Fruit fly (Drosophila melanogaster) whole organism, prepupa: ENCODE data around the gene stai.

Source experiments
- Blimp-1 ChIP-seq: fragments of 200-800 bp; sonication (Bioruptor generic); optimal IDR thresholded peaks from 3 replicates; lab custom pipeline; 2017; ENCODE audit warnings: missing biosample characterization, missing genetic modification characterization, mild to moderate bottlenecking, moderate library complexity, missing genetic modification reagents
- CG10631 ChIP-seq: fragments of 200-800 bp; sonication (Bioruptor generic); optimal IDR thresholded peaks from 2 replicates; lab custom pipeline; 2016; ENCODE audit warnings: missing biosample characterization, missing genetic modification characterization
- CG1621 ChIP-seq: fragments of 200-800 bp; sonication (Bioruptor generic); optimal IDR thresholded peaks from 3 replicates; lab custom pipeline; 2018; ENCODE audit warnings: missing biosample characterization, mild to moderate bottlenecking, missing genetic modification characterization
- CG16779 ChIP-seq: fragments of 200-800 bp; sonication (Bioruptor generic); optimal IDR thresholded peaks from 3 replicates; lab custom pipeline; 2017; ENCODE audit warnings: missing biosample characterization, mild to moderate bottlenecking, missing genetic modification characterization
- CG3032 ChIP-seq: fragments of 200-800 bp; optimal IDR thresholded peaks from 2 replicates; lab custom pipeline; 2019; ENCODE audit warnings: missing biosample characterization, mild to moderate bottlenecking, missing genetic modification characterization, moderate library complexity
- CG31627 ChIP-seq: fragments of 200-800 bp; sonication (Bioruptor generic); optimal IDR thresholded peaks from 3 replicates; lab custom pipeline; 2016; ENCODE audit warnings: missing biosample characterization, missing genetic modification characterization
- CG34406 ChIP-seq: fragments of 200-800 bp; sonication (Bioruptor generic); optimal IDR thresholded peaks from 3 replicates; lab custom pipeline; 2016; ENCODE audit warnings: missing biosample characterization, missing genetic modification characterization
- CG3919 ChIP-seq: fragments of 200-800 bp; sonication (Bioruptor generic); optimal IDR thresholded peaks from 3 replicates; lab custom pipeline; 2016; ENCODE audit warnings: missing biosample characterization, missing genetic modification characterization
- CG6163 ChIP-seq: fragments of 200-800 bp; sonication (Bioruptor generic); IDR thresholded peaks from 3 replicates; pipeline ENCODE4 v1.3.6; 2022; ENCODE audit warnings: missing biosample characterization, missing genetic modification characterization
- CG6276 ChIP-seq: fragments of 200-800 bp; sonication (Bioruptor generic); optimal IDR thresholded peaks from 2 replicates; lab custom pipeline; 2017; ENCODE audit warnings: missing biosample characterization, mild to moderate bottlenecking, missing genetic modification characterization
- CG6792 ChIP-seq: fragments of 200-800 bp; sonication (Bioruptor generic); optimal IDR thresholded peaks from 3 replicates; lab custom pipeline; 2016; ENCODE audit warnings: missing biosample characterization, missing genetic modification characterization
- CG6808 ChIP-seq: fragments of 200-800 bp; sonication (Bioruptor generic); optimal IDR thresholded peaks from 3 replicates; lab custom pipeline; 2017; ENCODE audit warnings: missing biosample characterization, missing genetic modification characterization, mild to moderate bottlenecking, moderate library complexity, missing genetic modification reagents
- CG6854 ChIP-seq: fragments of 200-800 bp; sonication (Bioruptor generic); optimal IDR thresholded peaks from 2 replicates; lab custom pipeline; 2017; ENCODE audit warnings: missing biosample characterization, mild to moderate bottlenecking, missing genetic modification characterization
- CG7368 ChIP-seq: fragments of 200-800 bp; sonication (Bioruptor generic); optimal IDR thresholded peaks from 3 replicates; lab custom pipeline; 2016; ENCODE audit warnings: missing biosample characterization, missing genetic modification characterization
- CG9139 ChIP-seq: fragments of 200-800 bp; sonication (Bioruptor generic); optimal IDR thresholded peaks from 3 replicates; lab custom pipeline; 2017; ENCODE audit warnings: missing biosample characterization, mild to moderate bottlenecking, missing genetic modification characterization
- Eip78C ChIP-seq: fragments of 200-800 bp; sonication (Bioruptor generic); peaks from one replicate; lab custom pipeline; 2016; ENCODE audit warnings: missing biosample characterization, missing genetic modification characterization
- Eip93F ChIP-seq: fragments of 200-800 bp; sonication (Bioruptor generic); optimal IDR thresholded peaks from 2 replicates; lab custom pipeline; 2016; ENCODE audit warnings: missing biosample characterization, mild to moderate bottlenecking, missing genetic modification characterization
- Ets96B ChIP-seq: fragments of 200-800 bp; optimal IDR thresholded peaks from 2 replicates; lab custom pipeline; 2019; ENCODE audit warnings: missing biosample characterization, mild to moderate bottlenecking, missing genetic modification characterization, moderate library complexity
- Gug ChIP-seq: fragments of 200-800 bp; sonication (Bioruptor generic); IDR thresholded peaks from 2 replicates; pipeline ENCODE4 v1.3.6; 2022; ENCODE audit warnings: missing biosample characterization, missing genetic modification characterization
- Hr38 ChIP-seq: sonication (Bioruptor generic); optimal IDR thresholded peaks from 2 replicates; lab custom pipeline; 2016; ENCODE audit warnings: missing biosample characterization, missing genetic modification characterization
- Hr39 ChIP-seq: fragments of 200-800 bp; sonication (Bioruptor generic); optimal IDR thresholded peaks from 2 replicates; lab custom pipeline; 2016; ENCODE audit warnings: missing biosample characterization, missing genetic modification characterization
- Hr4 ChIP-seq: fragments of 200-800 bp; sonication (Bioruptor generic); optimal IDR thresholded peaks from 3 replicates; lab custom pipeline; 2016; ENCODE audit warnings: missing biosample characterization, missing genetic modification characterization
- Lpt ChIP-seq: fragments of 200-800 bp; sonication (Bioruptor generic); optimal IDR thresholded peaks from 3 replicates; lab custom pipeline; 2016; ENCODE audit warnings: missing biosample characterization, missing genetic modification characterization
- OdsH ChIP-seq: fragments of 200-800 bp; sonication (Bioruptor generic); optimal IDR thresholded peaks from 3 replicates; lab custom pipeline; 2016; ENCODE audit warnings: missing biosample characterization, missing genetic modification characterization
- Sox102F ChIP-seq: fragments of 200-800 bp; sonication (Bioruptor generic); optimal IDR thresholded peaks from 2 replicates; lab custom pipeline; 2016; ENCODE audit warnings: missing biosample characterization, mild to moderate bottlenecking, missing genetic modification characterization
- Sox14 ChIP-seq: fragments of 200-800 bp; sonication (Bioruptor generic); optimal IDR thresholded peaks from 3 replicates; lab custom pipeline; 2016; ENCODE audit warnings: missing biosample characterization, missing genetic modification characterization
- Sox15 ChIP-seq: fragments of 200-800 bp; sonication (Bioruptor generic); optimal IDR thresholded peaks from 3 replicates; lab custom pipeline; 2016; ENCODE audit warnings: missing biosample characterization, missing genetic modification characterization
- achi ChIP-seq: fragments of 200-800 bp; sonication (Bioruptor generic); optimal IDR thresholded peaks from 3 replicates; lab custom pipeline; 2016; ENCODE audit warnings: missing biosample characterization, missing genetic modification characterization
- cyc ChIP-seq: fragments of 200-800 bp; sonication (Bioruptor generic); optimal IDR thresholded peaks from 3 replicates; lab custom pipeline; 2016; ENCODE audit warnings: missing biosample characterization, missing genetic modification characterization
- dac ChIP-seq: fragments of 200-800 bp; sonication (Bioruptor generic); optimal IDR thresholded peaks from 2 replicates; lab custom pipeline; 2017; ENCODE audit warnings: missing biosample characterization, mild to moderate bottlenecking, missing genetic modification characterization
- eg ChIP-seq: fragments of 200-800 bp; sonication (Bioruptor generic); IDR thresholded peaks from 3 replicates; pipeline ENCODE4 v1.3.6; 2022; ENCODE audit warnings: missing biosample characterization, missing genetic modification characterization
- esn ChIP-seq: fragments of 200-800 bp; sonication (Bioruptor generic); optimal IDR thresholded peaks from 2 replicates; lab custom pipeline; 2016; ENCODE audit warnings: missing biosample characterization, mild to moderate bottlenecking, missing genetic modification characterization, moderate library complexity
- fd59A ChIP-seq: fragments of 200-800 bp; sonication (Bioruptor generic); optimal IDR thresholded peaks from 2 replicates; lab custom pipeline; 2017; ENCODE audit warnings: missing biosample characterization, mild to moderate bottlenecking, missing genetic modification characterization, missing genetic modification reagents
- fd85E ChIP-seq: fragments of 200-800 bp; sonication (Bioruptor generic); optimal IDR thresholded peaks from 3 replicates; lab custom pipeline; 2016; ENCODE audit warnings: missing biosample characterization, missing genetic modification characterization
- fkh ChIP-seq: fragments of 200-800 bp; sonication (Bioruptor generic); optimal IDR thresholded peaks from 3 replicates; lab custom pipeline; 2017; ENCODE audit warnings: missing biosample characterization, mild to moderate bottlenecking, missing genetic modification characterization, moderate library complexity
- lz ChIP-seq: fragments of 200-800 bp; sonication (Bioruptor generic); optimal IDR thresholded peaks from 3 replicates; lab custom pipeline; 2016; ENCODE audit warnings: missing biosample characterization, missing genetic modification characterization
- net ChIP-seq: fragments of 200-800 bp; sonication (Bioruptor generic); optimal IDR thresholded peaks from 3 replicates; lab custom pipeline; 2016; ENCODE audit warnings: missing biosample characterization, missing genetic modification characterization
- salr ChIP-seq, 2 experiments: fragments of 200-800 bp; sonication (Bioruptor generic); optimal IDR thresholded peaks; 3 replicates each; lab custom pipeline; 2016 to 2018; ENCODE audit warnings: missing biosample characterization in 2 of 2, missing genetic modification characterization in 2 of 2, mild to moderate bottlenecking in 1 of 2
- ss ChIP-seq, 2 experiments: fragments of 200-800 bp; sonication (Bioruptor generic); optimal IDR thresholded peaks; 2 replicates in 1 of 2; 3 replicates in 1 of 2; lab custom pipeline; 2017 to 2018; ENCODE audit warnings: mild to moderate bottlenecking in 2 of 2, missing biosample characterization in 2 of 2, missing genetic modification characterization in 2 of 2, moderate library complexity in 1 of 2
- svp ChIP-seq: fragments of 200-800 bp; sonication (Bioruptor generic); peaks from one replicate; lab custom pipeline; 2016; ENCODE audit warnings: missing biosample characterization, missing genetic modification characterization
- topi ChIP-seq: fragments of 200-800 bp; sonication (Bioruptor generic); optimal IDR thresholded peaks from 3 replicates; lab custom pipeline; 2016; ENCODE audit warnings: missing biosample characterization, missing genetic modification characterization
- vri ChIP-seq: fragments of 200-800 bp; sonication (Bioruptor generic); optimal IDR thresholded peaks from 3 replicates; lab custom pipeline; 2016; ENCODE audit warnings: missing biosample characterization, mild to moderate bottlenecking, missing genetic modification characterization

The stai gene

dm6 chr2L:6070656-6071231 is 29.4 kb upstream of the stai start, which contains the start of the genes CG9154 and Kr-h2 (continued):
- peak; percentile 57 for TF ChIP-seq Sox14
- no peak for TF ChIP-seq salr (GFP tag; optimal IDR thresholded peaks at IDR 0.05; lab: Kevin White, UChicago)
- TF ChIP-seq CG34406 (GFP tag; lab: Kevin White, UChicago) = peak; percentile 45
- TF ChIP-seq achi = peak; percentile 44
- TF ChIP-seq OdsH (GFP tag; lab: Kevin White, UChicago) = no peak
- TF ChIP-seq CG16779 = no peak
- no peak for TF ChIP-seq fd85E (GFP tag; lab: Kevin White, UChicago)
- no peak for TF ChIP-seq Hr38 (GFP tag; lab: Kevin White, UChicago)
- TF ChIP-seq eg (GFP tag; lab: Robert Waterston, UW) = peak; percentile 84
- no peak for TF ChIP-seq Lpt (GFP tag; lab: Kevin White, UChicago)
- TF ChIP-seq fkh (GFP tag; lab: Kevin White, UChicago) = peak; percentile 48
- TF ChIP-seq esn (GFP tag; lab: Kevin White, UChicago) = peak; percentile 68
- TF ChIP-seq CG6808 (GFP tag; lab: Kevin White, UChicago) = no peak
- no peak for TF ChIP-seq Sox102F
- TF ChIP-seq ss (GFP tag; optimal IDR thresholded peaks at IDR 0.05; lab: Kevin White, UChicago) = no peak
- TF ChIP-seq vri (GFP tag; lab: Kevin White, UChicago) = no peak
- TF ChIP-seq Eip78C = peak; percentile 66
- TF ChIP-seq Hr39 (GFP tag; lab: Kevin White, UChicago) = no peak
- TF ChIP-seq Hr4 (GFP tag; lab: Kevin White, UChicago) = no peak
- TF ChIP-seq fd59A (GFP tag; lab: Kevin White, UChicago) = no peak
- TF ChIP-seq CG7368 (GFP tag; lab: Kevin White, UChicago) = peak; percentile 29
- peak; percentile 80 for TF ChIP-seq svp (GFP tag; lab: Kevin White, UChicago)
- TF ChIP-seq CG6163 = 0 out of 3 replicates have a peak, but pooled peaks have one; percentile 26
- peak; percentile 26 for TF ChIP-seq CG10631 (GFP tag; lab: Kevin White, UChicago)
- peak; percentile 27 for TF ChIP-seq Blimp-1 (GFP tag; lab: Kevin White, UChicago)
- TF ChIP-seq CG31627 (GFP tag; lab: Kevin White, UChicago) = peak; percentile 50
- peak; percentile 48 for TF ChIP-seq lz (GFP tag; lab: Kevin White, UChicago)
- no peak for TF ChIP-seq CG1621 (tag; lab: Kevin White, UChicago)
- TF ChIP-seq CG6276 (GFP tag; lab: Kevin White, UChicago) = peak; percentile 63
- no peak for TF ChIP-seq Eip93F (GFP tag; lab: Kevin White, UChicago)

- TF ChIP-seq Sox102F = no peak
- no peak for TF ChIP-seq CG1621 (tag; lab: Kevin White, UChicago)
These were observed 28.1 kb upstream of the stai start for dm6 chr2L:6072124-6072523.

dm6 chr2L:6073894-6074293 is 26.3 kb upstream of the stai start:
- TF ChIP-seq lz (GFP tag; lab: Kevin White, UChicago) (no peak), fd85E (GFP tag; lab: Kevin White, UChicago) (no peak), dac (GFP tag; lab: Kevin White, UChicago) (no peak), CG9139 (GFP tag; lab: Kevin White, UChicago) (no peak), Lpt (GFP tag; lab: Kevin White, UChicago) (no peak), CG6854 (GFP tag; lab: Kevin White, UChicago) (no peak), CG16779 (no peak), topi (GFP tag; lab: Kevin White, UChicago) (no peak), Ets96B (tag; lab: Kevin White, UChicago) (no peak), salr (GFP tag; optimal IDR thresholded peaks at IDR 0.05; lab: Kevin White, UChicago) (no peak)
- TF ChIP-seq, all 60 proteins: peak for 0

- TF ChIP-seq CG3919 (GFP tag; lab: Kevin White, UChicago) = no peak
- TF ChIP-seq Eip78C = no peak
- TF ChIP-seq CG3032 (tag; lab: Kevin White, UChicago) = no peak
- TF ChIP-seq Sox14 = no peak
- no peak for TF ChIP-seq Sox15 (GFP tag; lab: Kevin White, UChicago)
- TF ChIP-seq eg (GFP tag; lab: Robert Waterston, UW) = no peak
- TF ChIP-seq Sox102F = no peak
- no peak for TF ChIP-seq CG6792 (GFP tag; lab: Kevin White, UChicago)
- TF ChIP-seq CG7368 (GFP tag; lab: Kevin White, UChicago) = no peak
- no peak for TF ChIP-seq net (GFP tag; lab: Kevin White, UChicago)
- TF ChIP-seq Eip93F (GFP tag; lab: Kevin White, UChicago) = no peak
- no peak for TF ChIP-seq CG1621 (tag; lab: Kevin White, UChicago)
- TF ChIP-seq esn (GFP tag; lab: Kevin White, UChicago) = no peak
- no peak for TF ChIP-seq OdsH (GFP tag; lab: Kevin White, UChicago)
- TF ChIP-seq Hr4 (GFP tag; lab: Kevin White, UChicago) = no peak
- no peak for TF ChIP-seq dac (GFP tag; lab: Kevin White, UChicago)
- TF ChIP-seq cyc = no peak
- no peak for TF ChIP-seq CG6163
- no peak for TF ChIP-seq Gug (GFP tag; lab: Robert Waterston, UW)
These were observed 25.9 kb upstream of the stai start for dm6 chr2L:6074314-6074713.
